Worm (Caenorhabditis elegans) whole organism, L4/young adult: Measurements from ENCODE around the gene H35B03.1.

Experiments
- dao-5 ChIP-seq: sonication (generic microtip); optimal IDR thresholded peaks from 2 replicates; lab custom pipeline; 2016; ENCODE audit warnings: missing genotype, missing genetic modification characterization, moderate library complexity, missing compliant biosample characterization
- him-1 ChIP-seq: sonication (generic microtip); optimal IDR thresholded peaks from 2 replicates; lab custom pipeline; 2016; ENCODE audit warnings: missing genotype, missing genetic modification reagents, missing genetic modification characterization, missing compliant biosample characterization

- TF ChIP-seq him-1 (tag; lab: Kevin White, UChicago) (no peak), dao-5 (tag; lab: Kevin White, UChicago) (no peak)
Measured at ce11 chrIV:5715341-5716112, 9.9 kb upstream of the H35B03.1 start.
